Fruit fly (Drosophila melanogaster) whole organism, prepupa: Measurements from ENCODE around the gene CG5445.
A peak's percentile ranks its signal among the peaks of the same experiment; 100 is the strongest.

Experiments
- Blimp-1 ChIP-seq: fragments of 200-800 bp; sonication (Bioruptor generic); optimal IDR thresholded peaks from 3 replicates; lab custom pipeline; 2017; ENCODE audit warnings: missing biosample characterization, missing genetic modification characterization, mild to moderate bottlenecking, moderate library complexity, missing genetic modification reagents
- CG10669 ChIP-seq: fragments of 200-800 bp; sonication (Bioruptor generic); optimal IDR thresholded peaks from 3 replicates; lab custom pipeline; 2018; ENCODE audit warnings: missing biosample characterization, mild to moderate bottlenecking, missing genetic modification characterization, moderate library complexity
- CG11294 ChIP-seq: fragments of 200-800 bp; sonication (Bioruptor generic); IDR thresholded peaks from 2 replicates; pipeline ENCODE4 v1.3.6; 2022; ENCODE audit warnings: missing biosample characterization, missing genetic modification characterization
- CG11762 ChIP-seq: fragments of 200-800 bp; sonication (Bioruptor generic); optimal IDR thresholded peaks from 3 replicates; lab custom pipeline; 2016; ENCODE audit warnings: missing biosample characterization, missing genetic modification characterization; ENCODE audit not compliant: insufficient read depth
- CG15336 ChIP-seq: fragments of 200-800 bp; sonication (Bioruptor generic); IDR thresholded peaks from 2 replicates; pipeline ENCODE4 v1.3.6; 2022; ENCODE audit warnings: missing biosample characterization, missing genetic modification characterization
- CG3032 ChIP-seq: fragments of 200-800 bp; optimal IDR thresholded peaks from 2 replicates; lab custom pipeline; 2019; ENCODE audit warnings: missing biosample characterization, mild to moderate bottlenecking, missing genetic modification characterization, moderate library complexity
- CG31627 ChIP-seq: fragments of 200-800 bp; sonication (Bioruptor generic); optimal IDR thresholded peaks from 3 replicates; lab custom pipeline; 2016; ENCODE audit warnings: missing biosample characterization, missing genetic modification characterization
- CG32006 ChIP-seq: fragments of 200-800 bp; sonication (Bioruptor generic); optimal IDR thresholded peaks from 3 replicates; lab custom pipeline; 2017; ENCODE audit warnings: missing biosample characterization, mild to moderate bottlenecking, missing genetic modification characterization
- CG34406 ChIP-seq: fragments of 200-800 bp; sonication (Bioruptor generic); optimal IDR thresholded peaks from 3 replicates; lab custom pipeline; 2016; ENCODE audit warnings: missing biosample characterization, missing genetic modification characterization
- CG3919 ChIP-seq: fragments of 200-800 bp; sonication (Bioruptor generic); optimal IDR thresholded peaks from 3 replicates; lab custom pipeline; 2016; ENCODE audit warnings: missing biosample characterization, missing genetic modification characterization
- CG4318 ChIP-seq: fragments of 200-800 bp; sonication (Bioruptor generic); optimal IDR thresholded peaks from 3 replicates; lab custom pipeline; 2017; ENCODE audit warnings: missing biosample characterization, mild to moderate bottlenecking, missing genetic modification characterization
- CG6163 ChIP-seq: fragments of 200-800 bp; sonication (Bioruptor generic); IDR thresholded peaks from 3 replicates; pipeline ENCODE4 v1.3.6; 2022; ENCODE audit warnings: missing biosample characterization, missing genetic modification characterization
- CG6854 ChIP-seq: fragments of 200-800 bp; sonication (Bioruptor generic); optimal IDR thresholded peaks from 2 replicates; lab custom pipeline; 2017; ENCODE audit warnings: missing biosample characterization, mild to moderate bottlenecking, missing genetic modification characterization
- CG8119 ChIP-seq: fragments of 200-800 bp; sonication (Bioruptor generic); IDR thresholded peaks from 3 replicates; pipeline ENCODE4 v1.3.6; 2022; ENCODE audit warnings: missing biosample characterization, missing genetic modification characterization
- CG8632 ChIP-seq: fragments of 200-800 bp; sonication (Bioruptor generic); optimal IDR thresholded peaks from 3 replicates; lab custom pipeline; 2016; ENCODE audit warnings: missing biosample characterization, missing genetic modification characterization
- Eip78C ChIP-seq: fragments of 200-800 bp; sonication (Bioruptor generic); peaks from one replicate; lab custom pipeline; 2016; ENCODE audit warnings: missing biosample characterization, missing genetic modification characterization
- Eip93F ChIP-seq: fragments of 200-800 bp; sonication (Bioruptor generic); optimal IDR thresholded peaks from 2 replicates; lab custom pipeline; 2016; ENCODE audit warnings: missing biosample characterization, mild to moderate bottlenecking, missing genetic modification characterization
- Ets21C ChIP-seq: fragments of 200-800 bp; sonication (Bioruptor generic); optimal IDR thresholded peaks from 3 replicates; lab custom pipeline; 2016; ENCODE audit warnings: missing biosample characterization, missing genetic modification characterization
- Hr39 ChIP-seq: fragments of 200-800 bp; sonication (Bioruptor generic); optimal IDR thresholded peaks from 2 replicates; lab custom pipeline; 2016; ENCODE audit warnings: missing biosample characterization, missing genetic modification characterization
- Hr4 ChIP-seq: fragments of 200-800 bp; sonication (Bioruptor generic); optimal IDR thresholded peaks from 3 replicates; lab custom pipeline; 2016; ENCODE audit warnings: missing biosample characterization, missing genetic modification characterization
- Lpt ChIP-seq: fragments of 200-800 bp; sonication (Bioruptor generic); optimal IDR thresholded peaks from 3 replicates; lab custom pipeline; 2016; ENCODE audit warnings: missing biosample characterization, missing genetic modification characterization
- OdsH ChIP-seq: fragments of 200-800 bp; sonication (Bioruptor generic); optimal IDR thresholded peaks from 3 replicates; lab custom pipeline; 2016; ENCODE audit warnings: missing biosample characterization, missing genetic modification characterization
- cyc ChIP-seq: fragments of 200-800 bp; sonication (Bioruptor generic); optimal IDR thresholded peaks from 3 replicates; lab custom pipeline; 2016; ENCODE audit warnings: missing biosample characterization, missing genetic modification characterization
- dac ChIP-seq: fragments of 200-800 bp; sonication (Bioruptor generic); optimal IDR thresholded peaks from 2 replicates; lab custom pipeline; 2017; ENCODE audit warnings: missing biosample characterization, mild to moderate bottlenecking, missing genetic modification characterization
- dsx ChIP-seq: fragments of 200-800 bp; optimal IDR thresholded peaks from 3 replicates; lab custom pipeline; 2019; ENCODE audit warnings: missing biosample characterization, mild to moderate bottlenecking, missing genetic modification characterization, moderate library complexity; ENCODE audit not compliant: poor library complexity, severe bottlenecking
- eg ChIP-seq: fragments of 200-800 bp; sonication (Bioruptor generic); IDR thresholded peaks from 3 replicates; pipeline ENCODE4 v1.3.6; 2022; ENCODE audit warnings: missing biosample characterization, missing genetic modification characterization
- fd59A ChIP-seq: fragments of 200-800 bp; sonication (Bioruptor generic); optimal IDR thresholded peaks from 2 replicates; lab custom pipeline; 2017; ENCODE audit warnings: missing biosample characterization, mild to moderate bottlenecking, missing genetic modification characterization, missing genetic modification reagents
- lz ChIP-seq: fragments of 200-800 bp; sonication (Bioruptor generic); optimal IDR thresholded peaks from 3 replicates; lab custom pipeline; 2016; ENCODE audit warnings: missing biosample characterization, missing genetic modification characterization
- net ChIP-seq: fragments of 200-800 bp; sonication (Bioruptor generic); optimal IDR thresholded peaks from 3 replicates; lab custom pipeline; 2016; ENCODE audit warnings: missing biosample characterization, missing genetic modification characterization
- ss ChIP-seq, 2 experiments: fragments of 200-800 bp; sonication (Bioruptor generic); optimal IDR thresholded peaks; 2 replicates in 1 of 2; 3 replicates in 1 of 2; lab custom pipeline; 2017 to 2018; ENCODE audit warnings: mild to moderate bottlenecking in 2 of 2, missing biosample characterization in 2 of 2, missing genetic modification characterization in 2 of 2, moderate library complexity in 1 of 2
- svp ChIP-seq: fragments of 200-800 bp; sonication (Bioruptor generic); peaks from one replicate; lab custom pipeline; 2016; ENCODE audit warnings: missing biosample characterization, missing genetic modification characterization
- topi ChIP-seq: fragments of 200-800 bp; sonication (Bioruptor generic); optimal IDR thresholded peaks from 3 replicates; lab custom pipeline; 2016; ENCODE audit warnings: missing biosample characterization, missing genetic modification characterization

The CG5445 gene

dm6 chrX:17249326-17249725 is 33.0 kb upstream of the CG5445 start, which contains the start of gene CG8675:
CG8675 (minus strand) TSS chrX:17249502.
- TF ChIP-seq CG6854 (GFP tag; lab: Kevin White, UChicago) (no peak), dsx (GFP tag; lab: Kevin White, UChicago) (peak; percentile 76), Hr4 (GFP tag; lab: Kevin White, UChicago) (no peak), Eip78C (GFP tag; lab: Kevin White, UChicago) (peak; percentile 59)

DNA sequence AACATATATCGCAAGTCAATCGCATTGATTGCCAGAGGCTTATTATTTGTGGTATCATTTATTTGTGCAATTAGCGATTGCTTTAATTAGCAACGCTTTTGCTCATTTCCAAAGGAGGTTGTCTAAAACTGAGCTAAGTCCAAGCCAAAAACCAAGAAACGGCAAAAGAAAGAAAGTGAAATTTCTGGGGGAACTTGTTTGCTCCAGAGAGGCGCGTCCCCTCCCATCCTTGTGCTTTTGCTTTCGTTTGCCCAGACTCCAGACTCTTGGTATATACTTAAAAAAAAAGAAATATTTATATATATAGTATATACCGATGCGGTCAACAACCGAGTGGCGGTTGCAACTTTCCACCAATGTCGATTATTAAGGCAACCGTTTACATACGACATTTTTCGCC is 28.2 kb upstream of the CG5445 start:
- TF ChIP-seq CG3919 (GFP tag; lab: Kevin White, UChicago), result no peak
- peak; percentile 75 for TF ChIP-seq Blimp-1
- TF ChIP-seq cyc, result no peak

dm6 chrX:17255677-17256076 is 26.6 kb upstream of the CG5445 start:
- no peak for TF ChIP-seq ss (GFP tag; optimal IDR thresholded peaks at IDR 0.05; lab: Kevin White, UChicago)
- no peak for TF ChIP-seq svp (GFP tag; lab: Kevin White, UChicago)

DNA sequence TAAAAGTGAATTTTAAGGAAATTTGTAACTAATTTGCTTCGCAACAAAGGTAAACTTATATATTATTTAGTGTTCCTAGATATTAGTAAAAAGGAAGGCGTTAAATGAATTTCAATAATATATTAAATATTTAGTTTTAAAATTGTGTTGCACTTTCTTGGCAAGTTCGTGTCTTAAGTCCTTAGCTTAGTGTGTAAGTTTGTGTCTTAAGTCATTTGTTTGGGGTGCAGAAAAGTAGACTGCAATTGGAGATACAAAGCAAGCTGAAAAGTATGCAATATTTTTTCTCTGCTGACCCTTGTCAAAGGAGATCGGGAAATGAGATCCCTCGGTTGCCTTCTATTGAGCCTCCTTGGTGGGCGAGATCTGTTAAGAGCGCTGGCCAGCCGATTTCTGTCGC is 20.2 kb upstream of the CG5445 start:
- TF ChIP-seq Hr39 (no peak), Lpt (GFP tag; lab: Kevin White, UChicago) (no peak), CG4318 (GFP tag; lab: Kevin White, UChicago) (no peak), Ets21C (GFP tag; lab: Kevin White, UChicago) (no peak), OdsH (no peak), lz (GFP tag; lab: Kevin White, UChicago) (no peak), CG15336 (GFP tag; lab: Robert Waterston, UW) (no peak), CG8119 (GFP tag; lab: Robert Waterston, UW) (no peak), eg (GFP tag; lab: Robert Waterston, UW) (no peak), CG34406 (no peak), net (GFP tag; lab: Kevin White, UChicago) (no peak)
- TF ChIP-seq, all 60 proteins: peak for 0

DNA sequence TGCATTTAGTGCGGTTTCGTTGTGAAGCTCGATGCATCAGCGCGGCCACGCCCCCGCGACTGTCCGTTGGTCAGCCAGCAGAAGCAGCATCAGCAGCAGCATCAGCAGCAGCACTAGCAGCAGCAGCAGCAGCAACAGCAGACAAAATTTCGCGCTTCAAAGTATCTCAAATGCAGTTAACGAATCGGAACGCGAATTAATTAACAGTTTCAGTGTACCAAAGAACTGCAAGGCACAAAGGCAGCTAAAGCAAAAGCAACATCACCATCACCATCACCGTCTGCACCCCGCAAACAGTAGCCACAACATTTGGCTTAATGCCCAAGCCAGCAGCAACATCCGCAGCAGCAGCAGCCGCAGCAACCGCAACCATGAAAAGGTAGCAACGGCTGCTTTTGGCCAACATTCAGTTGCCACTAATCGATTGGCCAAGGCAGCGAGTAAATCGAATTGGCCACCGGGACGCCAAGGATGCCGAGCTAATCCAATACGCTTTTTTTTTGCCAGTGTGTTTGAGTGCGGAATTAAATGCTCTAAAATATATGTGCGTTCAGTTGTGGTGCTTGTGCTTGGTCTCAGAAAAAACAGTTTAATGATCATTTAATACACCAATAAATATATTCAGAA is 16.8 kb upstream of the CG5445 start:
- TF ChIP-seq cyc, result no peak

DNA sequence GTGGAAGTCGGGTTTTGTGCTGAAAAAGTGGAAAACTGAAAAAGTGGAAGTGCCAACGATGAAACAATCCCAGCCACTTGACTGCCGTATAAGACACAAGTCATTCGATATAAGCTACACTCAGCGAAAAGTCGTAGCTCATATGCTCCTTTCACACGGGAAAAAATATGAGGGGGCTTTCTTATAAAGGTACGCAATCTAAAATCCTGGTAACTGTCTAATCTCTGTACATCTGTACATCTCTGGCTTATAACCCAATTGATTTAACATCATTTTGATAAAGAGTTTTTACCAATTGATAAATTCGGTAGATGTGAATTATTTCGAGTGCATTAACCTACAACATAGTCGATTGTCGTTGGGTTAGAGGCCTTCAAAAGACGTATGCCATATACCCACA is 7.5 kb upstream of the CG5445 start:
- TF ChIP-seq Eip93F (GFP tag; lab: Kevin White, UChicago), result no peak
- peak; percentile 66 for TF ChIP-seq Hr4 (GFP tag; lab: Kevin White, UChicago)
- TF ChIP-seq CG3032 (tag; lab: Kevin White, UChicago), result no peak
- TF ChIP-seq CG31627, result no peak
- no peak for TF ChIP-seq CG8632 (GFP tag; lab: Kevin White, UChicago)
- peak; percentile 70 for TF ChIP-seq Eip78C (GFP tag; lab: Kevin White, UChicago)
- TF ChIP-seq CG3919 (GFP tag; lab: Kevin White, UChicago), result no peak
- peak; percentile 47; the same call in 1 of the 3 replicates for TF ChIP-seq CG8119 (GFP tag; lab: Robert Waterston, UW)
- peak; percentile 35 for TF ChIP-seq CG4318 (GFP tag; lab: Kevin White, UChicago)
- no peak for TF ChIP-seq lz (GFP tag; lab: Kevin White, UChicago)
- no peak for TF ChIP-seq Lpt (GFP tag; lab: Kevin White, UChicago)
- TF ChIP-seq CG10669 (GFP tag; lab: Kevin White, UChicago), result no peak
- TF ChIP-seq fd59A (GFP tag; lab: Kevin White, UChicago), result no peak
- TF ChIP-seq CG6163 (GFP tag; lab: Robert Waterston, UW), result 0 out of 3 replicates have a peak, but pooled peaks have one; percentile 26
- TF ChIP-seq OdsH, result no peak
- no peak for TF ChIP-seq topi (GFP tag; lab: Kevin White, UChicago)
- TF ChIP-seq dac (GFP tag; lab: Kevin White, UChicago), result no peak
- peak; percentile 59 for TF ChIP-seq CG15336 (GFP tag; lab: Robert Waterston, UW)
- no peak for TF ChIP-seq CG11294 (GFP tag; lab: Robert Waterston, UW)
- TF ChIP-seq CG11762 (GFP tag; lab: Kevin White, UChicago), result no peak
- peak; percentile 67 for TF ChIP-seq CG32006 (GFP tag; lab: Kevin White, UChicago)
